Worm (Caenorhabditis elegans) whole organism, L4 larva: Measurements from ENCODE around the gene Y71H2AM.14.
A peak's percentile ranks its signal among the peaks of the same experiment; 100 is the strongest.

Source experiments
- F44E2.7 ChIP-seq: fragments of 200-800 bp; sonication (Bioruptor generic); IDR thresholded peaks from 2 replicates; pipeline ENCODE4 v2.1.2; 2022; ENCODE audit warnings: missing genetic modification characterization, missing compliant biosample characterization
- aly-2 ChIP-seq: sonication (generic microtip); optimal IDR thresholded peaks from 2 replicates; lab custom pipeline; 2018; ENCODE audit warnings: missing biosample characterization, missing genetic modification characterization
- ceh-82 ChIP-seq: sonication (generic microtip); optimal IDR thresholded peaks from 2 replicates; lab custom pipeline; 2017; ENCODE audit warnings: missing biosample characterization, missing genetic modification characterization
- dpl-1 ChIP-seq: fragments of 150-350 bp; optimal IDR thresholded peaks from 2 replicates; lab custom pipeline; 2014; ENCODE audit warnings: missing biosample characterization, missing genetic modification reagents, missing genetic modification characterization
- dve-1 ChIP-seq: sonication (generic microtip); optimal IDR thresholded peaks from 2 replicates; lab custom pipeline; 2017; ENCODE audit warnings: antibody characterized with exemption, mild to moderate bottlenecking, missing genetic modification characterization, missing compliant biosample characterization; ENCODE audit not compliant: insufficient read depth
- fkh-10 ChIP-seq: fragments of 150-350 bp; optimal IDR thresholded peaks from 2 replicates; lab custom pipeline; 2014; ENCODE audit warnings: missing biosample characterization, missing genetic modification reagents, missing genetic modification characterization
- fos-1 ChIP-seq: fragments of 150-350 bp; optimal IDR thresholded peaks from 2 replicates; lab custom pipeline; 2014; ENCODE audit warnings: missing biosample characterization, missing genetic modification characterization
- lsy-2 ChIP-seq, 2 experiments: fragments of 150-350 bp in 1 of 2; sonication (generic microtip) in 1 of 2; optimal IDR thresholded peaks; 2 replicates each; lab custom pipeline; 2014 to 2017; ENCODE audit warnings: missing biosample characterization in 2 of 2, missing genetic modification characterization in 2 of 2
- nhr-11 ChIP-seq: fragments of 150-350 bp; optimal IDR thresholded peaks from 2 replicates; lab custom pipeline; 2014; ENCODE audit warnings: missing biosample characterization, missing genetic modification characterization
- nhr-76 ChIP-seq: fragments of 150-350 bp; optimal IDR thresholded peaks from 2 replicates; lab custom pipeline; 2014; ENCODE audit warnings: missing biosample characterization, missing genetic modification characterization
- spr-3 ChIP-seq: fragments of 200-800 bp; sonication (Bioruptor generic); optimal IDR thresholded peaks from 2 replicates; lab custom pipeline; 2018; ENCODE audit warnings: mild to moderate bottlenecking, missing genetic modification characterization, missing compliant biosample characterization
- zag-1 ChIP-seq: fragments of 150-350 bp; optimal IDR thresholded peaks from 2 replicates; lab custom pipeline; 2014; ENCODE audit warnings: missing biosample characterization, missing genetic modification characterization

DNA sequence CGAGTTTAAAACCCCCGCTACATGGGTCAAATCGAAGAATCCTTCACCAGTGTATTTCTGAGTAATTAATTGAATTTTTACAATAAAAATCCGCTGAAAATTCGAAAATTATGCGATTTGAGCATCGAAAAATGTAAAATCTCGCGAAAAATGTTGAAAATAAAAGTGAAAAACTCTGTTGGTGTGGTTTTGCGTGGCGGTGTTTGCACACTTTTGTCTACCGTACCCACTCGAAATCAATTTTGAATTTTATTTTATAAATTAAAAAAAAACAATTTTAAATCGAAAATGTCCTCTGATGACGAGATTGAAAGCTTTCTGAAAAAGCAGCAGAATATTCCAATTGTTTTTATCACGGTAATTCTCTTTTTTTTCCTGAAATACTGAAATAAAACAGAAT is 34.3 kb upstream of the Y71H2AM.14 start, which contains the start of gene Y71H2AM.6:
- no peak for TF ChIP-seq zag-1 (tag; lab: Kevin White, UChicago)
- no peak for TF ChIP-seq F44E2.7 (GFP tag; lab: Robert Waterston, UW)
- no peak for TF ChIP-seq dve-1 (tag; lab: Kevin White, UChicago)
- TF ChIP-seq nhr-76 (tag; lab: Kevin White, UChicago), result no peak
- TF ChIP-seq lsy-2 (tag; optimal IDR thresholded peaks at IDR 0.05; lab: Kevin White, UChicago), result peak; percentile 90 to 99
- no peak for TF ChIP-seq aly-2
- peak; percentile 18 for TF ChIP-seq fkh-10 (GFP tag; lab: Kevin White, UChicago)
- no peak for TF ChIP-seq ceh-82 (tag; lab: Kevin White, UChicago)
- no peak for TF ChIP-seq spr-3 (GFP tag; lab: Kevin White, UChicago)
- TF ChIP-seq nhr-11 (tag; lab: Kevin White, UChicago), result no peak
- TF ChIP-seq fos-1 (tag; lab: Kevin White, UChicago), result no peak
- TF ChIP-seq dpl-1 (GFP tag; lab: Kevin White, UChicago), result peak; percentile 76
